Fruit fly (Drosophila melanogaster): ENCODE results near the gene X11Lbeta.

X11Lbeta gene

DNA sequence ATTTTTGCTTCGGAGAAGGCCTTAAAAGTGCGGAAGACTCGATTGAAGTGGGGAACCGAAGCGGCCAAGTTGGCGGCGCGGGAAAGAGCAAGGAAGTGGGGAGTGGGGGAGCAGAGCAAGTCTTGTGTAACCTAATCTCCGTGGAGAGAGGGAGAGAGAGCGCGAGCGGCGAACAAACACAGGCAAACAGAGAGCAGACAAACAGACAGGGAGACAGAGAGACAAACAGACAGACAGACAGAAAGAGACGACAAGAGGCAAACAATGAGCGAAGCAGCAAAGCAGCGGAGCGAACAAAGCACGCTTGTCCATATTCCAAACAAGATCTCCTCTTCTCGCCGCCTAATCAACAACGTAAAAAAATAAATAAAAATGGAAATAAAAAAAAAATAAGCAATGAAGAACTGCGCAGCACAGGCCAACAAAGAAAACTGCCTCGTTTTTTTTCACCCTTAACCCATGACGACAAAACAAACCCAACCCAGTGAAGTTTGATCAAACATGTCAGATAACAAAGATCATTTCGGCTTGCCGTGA lies 111.4 kb downstream of the X11Lbeta start (continued):
- no peak for TF ChIP-seq gsb (GFP tag; IDR thresholded peaks at IDR 0.05)
- TF ChIP-seq CG12155 (GFP tag; optimal IDR thresholded peaks at IDR 0.05) = no peak
- TF ChIP-seq CG2199 (GFP tag; IDR thresholded peaks at IDR 0.05) = 0 out of 3 replicates have a peak, but pooled peaks have one; percentile 24
- no peak for TF ChIP-seq Dip3 (GFP tag; optimal IDR thresholded peaks at IDR 0.05)
- TF ChIP-seq CG16779 (GFP tag; IDR thresholded peaks at IDR 0.05) = no peak
- TF ChIP-seq CG4360 (GFP tag; IDR thresholded peaks at IDR 0.05) = no peak
- no peak for TF ChIP-seq pnt (GFP tag; optimal IDR thresholded peaks at IDR 0.05)
- TF ChIP-seq chif (GFP tag; optimal IDR thresholded peaks at IDR 0.05) = no peak
- TF ChIP-seq CG1529 (GFP tag; optimal IDR thresholded peaks at IDR 0.05) = no peak
- no peak for TF ChIP-seq CG4424 (GFP tag; optimal IDR thresholded peaks at IDR 0.05)
- TF ChIP-seq Dp (GFP tag; optimal IDR thresholded peaks at IDR 0.05) = no peak
- no peak for TF ChIP-seq Sry-δ (GFP tag; optimal IDR thresholded peaks at IDR 0.05)
- TF ChIP-seq shn (GFP tag; optimal IDR thresholded peaks at IDR 0.05) = no peak
- TF ChIP-seq CG16815 (GFP tag; optimal IDR thresholded peaks at IDR 0.05) = no peak
- no peak for TF ChIP-seq inv (GFP tag; IDR thresholded peaks at IDR 0.05; ENCODE audit: partially characterized antibody)
- TF ChIP-seq Mrtf (GFP tag; IDR thresholded peaks at IDR 0.05) = no peak
- no peak for TF ChIP-seq her (GFP tag; optimal IDR thresholded peaks at IDR 0.05)
- peak; percentile 69 for TF ChIP-seq HLHmδ (GFP tag; optimal IDR thresholded peaks at IDR 0.05)
- no peak for TF ChIP-seq Camta (GFP tag; optimal IDR thresholded peaks at IDR 0.05)
- TF ChIP-seq Mes4 (GFP tag; optimal IDR thresholded peaks at IDR 0.05) = no peak
- no peak for TF ChIP-seq CG6272 (GFP tag; IDR thresholded peaks at IDR 0.05)
- TF ChIP-seq pros (GFP tag; optimal IDR thresholded peaks at IDR 0.05) = peak; percentile 64
- TF ChIP-seq Dref (GFP tag; IDR thresholded peaks at IDR 0.05) = no peak
- no peak for TF ChIP-seq Hr3 (GFP tag; optimal IDR thresholded peaks at IDR 0.05)
- no peak for TF ChIP-seq ara (GFP tag; IDR thresholded peaks at IDR 0.05)
- TF ChIP-seq ac (GFP tag; optimal IDR thresholded peaks at IDR 0.05) = no peak
- TF ChIP-seq seq (GFP tag; IDR thresholded peaks at IDR 0.05) = no peak
- no peak for TF ChIP-seq lmd (GFP tag; IDR thresholded peaks at IDR 0.05)
- 0 out of 2 replicates have a peak, but pooled peaks have one; percentile 10 for TF ChIP-seq E2f2 (GFP tag; IDR thresholded peaks at IDR 0.05)
- TF ChIP-seq dpn (GFP tag; optimal IDR thresholded peaks at IDR 0.05) = no peak
- TF ChIP-seq chm (GFP tag; IDR thresholded peaks at IDR 0.05) = no peak
- TF ChIP-seq salm (tag; optimal IDR thresholded peaks at IDR 0.05) = no peak
- no peak for TF ChIP-seq wdn (GFP tag; IDR thresholded peaks at IDR 0.05)
- peak; percentile 50; the same call in 1 of the 3 replicates for TF ChIP-seq ci (GFP tag; IDR thresholded peaks at IDR 0.05)
- peak; percentile 13 for TF ChIP-seq bcd (GFP tag; optimal IDR thresholded peaks at IDR 0.05)
- no peak for TF ChIP-seq CG4404 (GFP tag; IDR thresholded peaks at IDR 0.05)
- TF ChIP-seq corto (GFP tag; optimal IDR thresholded peaks at IDR 0.05) = no peak
- TF ChIP-seq NC2β (GFP tag; optimal IDR thresholded peaks at IDR 0.05) = no peak
- no peak for TF ChIP-seq CG2120 (GFP tag; optimal IDR thresholded peaks at IDR 0.05)
- TF ChIP-seq Hmx (GFP tag; optimal IDR thresholded peaks at IDR 0.05) = no peak
- TF ChIP-seq Dek (tag; optimal IDR thresholded peaks at IDR 0.05) = no peak
- TF ChIP-seq CG34376 (GFP tag; optimal IDR thresholded peaks at IDR 0.05) = no peak
- TF ChIP-seq Jarid2 (GFP tag; optimal IDR thresholded peaks at IDR 0.05) = no peak
- TF ChIP-seq H2.0 (GFP tag; IDR thresholded peaks at IDR 0.05) = no peak
- no peak for TF ChIP-seq CG6791 (GFP tag; IDR thresholded peaks at IDR 0.05; ENCODE audit: partially characterized antibody)
- no peak for TF ChIP-seq disco-r (GFP tag; optimal IDR thresholded peaks at IDR 0.05)
- TF ChIP-seq dimm (GFP tag; IDR thresholded peaks at IDR 0.05) = no peak
- no peak for TF ChIP-seq kah (GFP tag; optimal IDR thresholded peaks at IDR 0.05)
- 0 out of 3 replicates have a peak, but pooled peaks have one; percentile 23 for TF ChIP-seq Opbp (GFP tag; IDR thresholded peaks at IDR 0.05; ENCODE audit: partially characterized antibody)
- TF ChIP-seq C15 (GFP tag; IDR thresholded peaks at IDR 0.05) = no peak
- TF ChIP-seq ab (GFP tag; optimal IDR thresholded peaks at IDR 0.05) = no peak
- TF ChIP-seq jigr1 (GFP tag; IDR thresholded peaks at IDR 0.05) = no peak
- TF ChIP-seq CG30020 (tag; optimal IDR thresholded peaks at IDR 0.05) = no peak
